Worm (Caenorhabditis elegans): Measurements from ENCODE around the gene C27D8.2.

- TF ChIP-seq unc-39 (tag; optimal IDR thresholded peaks at IDR 0.05) (no peak), flh-1 (GFP tag; optimal IDR thresholded peaks at IDR 0.05) (no peak), unc-62 (GFP tag; optimal IDR thresholded peaks at IDR 0.05) (no peak), ztf-11 (tag; optimal IDR thresholded peaks at IDR 0.05) (no peak), ces-1 (GFP tag; optimal IDR thresholded peaks at IDR 0.05) (no peak), ceh-39 (tag; optimal IDR thresholded peaks at IDR 0.05) (no peak), nhr-237 (tag; optimal IDR thresholded peaks at IDR 0.05) (no peak), lsy-2 (tag; optimal IDR thresholded peaks at IDR 0.05) (no peak), nhr-28 (tag; optimal IDR thresholded peaks at IDR 0.05) (no peak), mep-1 (tag; optimal IDR thresholded peaks at IDR 0.05) (no peak), snpc-4 (tag; optimal IDR thresholded peaks at IDR 0.05) (no peak), elt-3 (tag; optimal IDR thresholded peaks at IDR 0.05) (no peak), cnd-1 (tag; optimal IDR thresholded peaks at IDR 0.05) (no peak), lin-13 (tag; optimal IDR thresholded peaks at IDR 0.05) (no peak)
These were observed 26.7 kb upstream of the C27D8.2 start, which contains the start of gene prmt-9 for ce11 chrIV:12684341-12684740.

Data from whole organism, mixed stage, embryonic.